Worm (Caenorhabditis elegans): ENCODE results near the gene odc-1.

ce11 chrV:6926633-6927032 is 26.6 kb upstream of the odc-1 start:
- TF ChIP-seq lin-39 (tag; optimal IDR thresholded peaks at IDR 0.05) (no peak), unc-130 (tag; optimal IDR thresholded peaks at IDR 0.05) (no peak), lsy-2 (tag; optimal IDR thresholded peaks at IDR 0.05) (no peak), ztf-11 (tag; optimal IDR thresholded peaks at IDR 0.05) (no peak), nhr-11 (tag; optimal IDR thresholded peaks at IDR 0.05) (no peak), nhr-28 (tag; optimal IDR thresholded peaks at IDR 0.05) (no peak), snpc-4 (tag; optimal IDR thresholded peaks at IDR 0.05) (no peak), efl-1 (optimal IDR thresholded peaks at IDR 0.05) (no peak), efl-1 (GFP tag; optimal IDR thresholded peaks at IDR 0.05 in 1 of 2) (no peak), fkh-10 (GFP tag; optimal IDR thresholded peaks at IDR 0.05) (no peak)
